Worm (Caenorhabditis elegans): ENCODE data around the gene ugt-66.

Gene ugt-66

DNA sequence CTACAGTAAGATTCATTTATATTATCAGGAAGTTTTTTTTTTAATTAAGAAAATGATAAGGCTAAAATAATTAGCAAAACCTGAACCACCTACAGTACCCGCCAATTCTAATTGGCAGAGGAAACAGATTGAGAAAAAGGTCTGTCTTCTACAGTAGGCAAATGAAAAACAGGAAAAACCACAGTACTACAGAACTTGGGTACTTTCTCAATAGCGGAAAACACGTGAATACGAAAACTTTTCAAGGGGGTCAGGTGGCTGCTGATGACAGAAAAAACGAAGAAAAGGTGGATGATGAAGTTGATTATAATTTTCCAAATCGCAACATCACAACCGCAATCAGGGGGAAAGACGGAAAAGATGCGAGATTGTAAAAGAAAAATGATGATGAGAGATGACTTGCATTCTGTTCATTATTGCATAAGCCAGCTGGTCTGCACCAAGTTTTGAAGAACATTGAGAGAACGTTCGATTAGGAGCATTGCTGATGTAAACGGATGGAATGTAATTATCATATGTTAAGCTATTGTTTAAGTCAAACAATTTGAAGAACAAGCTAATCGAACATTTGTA is 49.9 kb downstream of the ugt-66 start:
- peak; percentile 34 for TF ChIP-seq nhr-11 (tag; optimal IDR thresholded peaks at IDR 0.05)
- TF ChIP-seq lin-39 (tag; optimal IDR thresholded peaks at IDR 0.05) = no peak
- TF ChIP-seq ztf-11 (tag; optimal IDR thresholded peaks at IDR 0.05) = no peak
- TF ChIP-seq ceh-9 (tag; optimal IDR thresholded peaks at IDR 0.05) = no peak
- no peak for TF ChIP-seq egl-27 (tag; optimal IDR thresholded peaks at IDR 0.05)
- TF ChIP-seq nhr-43 (tag; optimal IDR thresholded peaks at IDR 0.05; ENCODE audit: poor library complexity, severe bottlenecking) = peak; percentile 30
- TF ChIP-seq elt-1 (tag; optimal IDR thresholded peaks at IDR 0.05) = no peak
- TF ChIP-seq unc-39 (tag; optimal IDR thresholded peaks at IDR 0.05) = no peak
- no peak for TF ChIP-seq nhr-28 (tag; optimal IDR thresholded peaks at IDR 0.05)
- no peak for TF ChIP-seq nhr-25 (tag; optimal IDR thresholded peaks at IDR 0.05)
- no peak for TF ChIP-seq hmg-11 (tag; optimal IDR thresholded peaks at IDR 0.05)
- TF ChIP-seq nfya-1 (tag; optimal IDR thresholded peaks at IDR 0.05; ENCODE audit: insufficient read depth) = peak; percentile 76
- no peak for TF ChIP-seq aly-2 (tag; optimal IDR thresholded peaks at IDR 0.05)
- TF ChIP-seq mdl-1 (tag; optimal IDR thresholded peaks at IDR 0.05) = peak; percentile 11
- TF ChIP-seq snpc-4 (tag; optimal IDR thresholded peaks at IDR 0.05) = no peak
- no peak for TF ChIP-seq fkh-2 (tag; optimal IDR thresholded peaks at IDR 0.05)
- peak; percentile 29 for TF ChIP-seq lsy-12 (tag; optimal IDR thresholded peaks at IDR 0.05)
- TF ChIP-seq R02D3.7 (tag; optimal IDR thresholded peaks at IDR 0.05) = no peak
- no peak for TF ChIP-seq nhr-237 (tag; optimal IDR thresholded peaks at IDR 0.05)
- TF ChIP-seq unc-62 (GFP tag; optimal IDR thresholded peaks at IDR 0.05) = no peak
- no peak for TF ChIP-seq fos-1 (tag; optimal IDR thresholded peaks at IDR 0.05)
- no peak for TF ChIP-seq elt-3 (tag; optimal IDR thresholded peaks at IDR 0.05)
- TF ChIP-seq jun-1 (tag; optimal IDR thresholded peaks at IDR 0.05) = peak; percentile 75
- no peak for TF ChIP-seq eor-1 (tag; optimal IDR thresholded peaks at IDR 0.05)
- TF ChIP-seq mml-1 (tag; optimal IDR thresholded peaks at IDR 0.05) = no peak
- no peak for TF ChIP-seq skn-1 (tag; optimal IDR thresholded peaks at IDR 0.05)
- no peak for TF ChIP-seq nhr-76 (tag; optimal IDR thresholded peaks at IDR 0.05)
- TF ChIP-seq fkh-10 (GFP tag; optimal IDR thresholded peaks at IDR 0.05) = no peak
- TF ChIP-seq daf-12 (tag; optimal IDR thresholded peaks at IDR 0.05) = no peak
- peak; percentile 7 for TF ChIP-seq nhr-23 (tag; optimal IDR thresholded peaks at IDR 0.05)
